Worm (Caenorhabditis elegans): ENCODE results near the gene dmsr-12.

- no peak for TF ChIP-seq pqm-1 (tag; optimal IDR thresholded peaks at IDR 0.05)
- TF ChIP-seq nhr-11 (tag; optimal IDR thresholded peaks at IDR 0.05): no peak
- no peak for TF ChIP-seq zip-5 (tag; optimal IDR thresholded peaks at IDR 0.05)
- no peak for TF ChIP-seq ama-1 (optimal IDR thresholded peaks at IDR 0.05)
- TF ChIP-seq F13H6.1 (tag; optimal IDR thresholded peaks at IDR 0.05): no peak
- no peak for TF ChIP-seq rnt-1 (tag; optimal IDR thresholded peaks at IDR 0.05)
- no peak for TF ChIP-seq unc-42 (tag; optimal IDR thresholded peaks at IDR 0.05)
- TF ChIP-seq ceh-18 (tag; optimal IDR thresholded peaks at IDR 0.05): no peak
- no peak for TF ChIP-seq nfya-1 (tag; optimal IDR thresholded peaks at IDR 0.05)
- TF ChIP-seq gmeb-2 (tag; optimal IDR thresholded peaks at IDR 0.05): no peak
- TF ChIP-seq unc-86 (tag; optimal IDR thresholded peaks at IDR 0.05): no peak
- no peak for TF ChIP-seq pag-3 (tag; optimal IDR thresholded peaks at IDR 0.05; ENCODE audit: borderline replicate concordance)
- no peak for TF ChIP-seq ztf-16 (tag; optimal IDR thresholded peaks at IDR 0.05)
These were observed 23.2 kb upstream of the dmsr-12 start, which contains the start of gene col-141 for ce11 chrV:6829404-6829803.
